Worm (Caenorhabditis elegans) whole organism, mixed stage, embryonic: Measurements from ENCODE around the gene ZK930.2.

Experiments
- elt-3 ChIP-seq: fragments of 150-350 bp; optimal IDR thresholded peaks from 2 replicates; lab custom pipeline; 2014; ENCODE audit warnings: missing biosample characterization, missing genetic modification characterization
- unc-62 ChIP-seq: fragments of 150-350 bp; optimal IDR thresholded peaks from 2 replicates; lab custom pipeline; 2014; ENCODE audit warnings: missing biosample characterization, missing genetic modification reagents, missing genetic modification characterization

DNA sequence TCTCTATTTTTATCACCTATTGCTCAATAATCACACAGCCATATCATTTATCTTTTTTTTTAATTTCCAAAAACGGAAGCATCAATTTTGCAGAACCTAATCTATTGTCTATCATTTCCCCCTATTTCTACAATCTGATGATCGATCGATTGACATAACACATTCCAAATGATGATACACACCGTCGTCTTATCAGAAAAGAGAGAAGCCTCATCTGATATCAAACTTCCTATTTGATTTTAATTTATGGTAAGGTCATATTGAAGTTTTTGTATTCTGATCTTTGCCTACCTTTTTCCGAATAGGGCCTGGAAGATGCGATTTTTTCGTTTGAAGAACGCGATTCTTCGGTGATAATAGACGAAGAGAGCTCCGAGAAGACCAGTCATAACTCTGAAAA lies 43.7 kb downstream of the ZK930.2 start:
- TF ChIP-seq unc-62 (GFP tag; lab: Kevin White, UChicago) (no peak), elt-3 (tag; lab: Kevin White, UChicago) (no peak)
